Fruit fly (Drosophila melanogaster) ovary, adult (tissue): ENCODE results near the gene CtsF.

Experiments used
- CG17801 ChIP-seq: fragments of 200-800 bp; optimal IDR thresholded peaks from 2 replicates; lab custom pipeline; 2019; ENCODE audit warnings: missing biosample characterization, mild to moderate bottlenecking, missing genetic modification characterization, moderate library complexity; ENCODE audit not compliant: partially characterized antibody

The CtsF gene

DNA sequence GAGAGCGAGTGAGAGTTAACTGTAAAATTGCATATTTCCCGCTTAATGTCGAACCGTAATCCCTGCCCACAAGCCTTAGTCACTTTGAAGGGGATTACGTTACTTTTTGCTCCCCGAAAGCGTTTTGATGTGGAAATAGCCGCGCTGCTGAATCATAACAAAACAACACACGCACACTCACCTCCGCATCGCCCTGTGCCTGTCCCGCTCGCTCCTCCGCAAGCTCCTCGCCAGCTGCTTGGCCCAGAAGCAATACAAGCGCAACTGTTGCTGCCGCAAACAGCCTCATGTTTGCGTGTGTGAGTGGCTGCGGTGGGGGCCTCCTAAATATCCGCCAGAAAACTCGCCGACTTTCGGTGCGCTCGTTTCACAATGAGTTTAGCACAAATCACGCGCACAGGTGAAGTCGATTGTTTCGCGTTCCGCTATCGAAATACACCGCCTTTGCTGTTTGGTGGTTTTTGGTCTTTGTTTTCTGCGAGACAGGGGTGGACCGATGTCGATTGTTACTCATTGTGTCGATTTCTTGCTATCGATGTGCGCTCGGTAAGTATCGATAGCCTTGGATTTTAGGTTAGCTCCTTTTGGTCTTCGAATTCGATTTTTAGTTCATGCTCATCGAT, at the start of gene CtsF:
TSS of gene CtsF (minus strand) at position 503 of the 623 bp plus-strand sequence.
- peak; percentile 77 for TF ChIP-seq CG17801 (GFP tag; lab: Kevin White, UChicago)

dm6 chr3R:5300620-5301019, 49.1 kb upstream of the CtsF start:
- no peak for TF ChIP-seq CG17801 (GFP tag; lab: Kevin White, UChicago)

- TF ChIP-seq CG17801 (GFP tag; lab: Kevin White, UChicago): no peak
These were observed 48.1 kb upstream of the CtsF start, which contains the start of gene Tim17b1 for dm6 chr3R:5299569-5300195. Tim17b1 (plus strand) TSS chr3R:5300145.

dm6 chr3R:5298599-5299307, 47.2 kb upstream of the CtsF start:
- no peak for TF ChIP-seq CG17801 (GFP tag; lab: Kevin White, UChicago)

DNA sequence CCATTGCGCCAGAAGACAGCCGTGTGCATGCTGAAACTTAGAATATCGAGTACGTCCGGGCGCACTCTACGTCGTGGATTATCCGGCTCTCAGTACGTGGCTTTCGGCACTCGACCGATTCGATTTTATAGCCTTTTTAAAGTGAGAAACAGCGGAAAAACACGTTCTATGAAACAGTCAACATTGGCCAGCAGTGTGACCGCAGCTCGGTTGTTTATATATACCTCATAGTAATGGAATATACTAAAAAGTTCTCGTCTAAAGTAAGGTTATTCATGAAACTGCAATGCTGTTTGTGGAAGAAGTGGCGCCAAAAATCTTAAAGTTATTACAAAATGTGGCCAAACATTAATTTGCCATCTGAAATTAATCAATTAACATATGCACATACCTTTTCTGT, 45.8 kb upstream of the CtsF start:
- no peak for TF ChIP-seq CG17801 (GFP tag; lab: Kevin White, UChicago)

dm6 chr3R:5295090-5295489, 43.5 kb upstream of the CtsF start:
- no peak for TF ChIP-seq CG17801 (GFP tag; lab: Kevin White, UChicago)

- no peak for TF ChIP-seq CG17801 (GFP tag; lab: Kevin White, UChicago)
These were observed 39.2 kb upstream of the CtsF start for dm6 chr3R:5290738-5291137.

dm6 chr3R:5287965-5288364, 36.4 kb upstream of the CtsF start:
- TF ChIP-seq CG17801 (GFP tag; lab: Kevin White, UChicago): no peak

DNA sequence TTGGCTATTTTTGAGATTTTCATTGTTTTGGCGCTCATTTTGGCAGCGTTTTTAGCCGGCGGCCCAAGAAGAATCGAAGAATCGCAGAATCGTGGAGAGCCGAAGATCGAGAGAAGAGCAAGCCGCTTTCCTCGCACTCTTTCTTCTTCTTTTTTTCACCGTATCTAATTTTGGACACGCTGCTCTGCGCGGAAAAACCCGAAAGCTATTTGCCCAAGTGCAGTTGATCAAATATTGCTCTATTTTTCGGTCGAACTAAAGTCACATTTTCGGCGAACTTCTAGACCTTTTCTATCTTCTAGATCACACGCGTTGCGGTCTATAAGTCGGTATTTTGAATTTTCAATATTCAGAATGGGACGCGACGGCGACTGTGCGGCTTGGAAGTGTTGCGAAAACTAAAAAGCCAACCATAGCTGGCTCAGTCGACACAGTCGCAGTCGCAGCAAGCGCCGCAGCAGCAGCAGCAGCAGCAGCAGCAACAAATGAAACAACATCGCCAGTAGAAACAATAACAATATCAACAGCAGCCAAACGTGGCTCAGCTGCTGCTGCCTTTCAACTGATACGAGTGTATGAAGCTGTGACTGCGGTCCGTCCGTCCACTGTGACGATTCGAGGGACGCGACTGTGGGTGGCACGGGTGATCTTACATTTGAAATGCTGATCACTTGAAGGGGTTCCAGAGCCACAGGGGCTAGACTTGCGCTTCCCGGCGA, 35.5 kb upstream of the CtsF start:
- no peak for TF ChIP-seq CG17801 (GFP tag; lab: Kevin White, UChicago)

DNA sequence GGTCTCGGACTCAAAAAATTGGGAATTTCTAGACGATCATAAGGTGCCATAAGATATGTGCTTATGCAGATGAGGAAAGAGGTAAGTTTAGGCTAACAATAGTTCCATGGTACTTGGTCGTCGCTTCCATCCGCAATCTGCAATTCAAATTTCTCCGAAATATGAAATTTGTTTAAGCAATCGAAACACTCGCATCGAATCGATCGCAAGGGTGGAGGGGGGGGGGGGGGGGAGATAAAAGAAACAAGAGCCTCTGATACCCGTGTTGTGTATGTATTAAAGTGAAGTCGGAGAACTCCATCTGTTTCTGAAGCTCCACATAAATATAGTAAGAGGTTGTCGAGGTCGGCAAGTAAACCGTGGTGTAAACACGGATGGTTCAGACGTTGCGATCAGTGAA, 34.4 kb upstream of the CtsF start:
- TF ChIP-seq CG17801 (GFP tag; lab: Kevin White, UChicago): no peak

DNA sequence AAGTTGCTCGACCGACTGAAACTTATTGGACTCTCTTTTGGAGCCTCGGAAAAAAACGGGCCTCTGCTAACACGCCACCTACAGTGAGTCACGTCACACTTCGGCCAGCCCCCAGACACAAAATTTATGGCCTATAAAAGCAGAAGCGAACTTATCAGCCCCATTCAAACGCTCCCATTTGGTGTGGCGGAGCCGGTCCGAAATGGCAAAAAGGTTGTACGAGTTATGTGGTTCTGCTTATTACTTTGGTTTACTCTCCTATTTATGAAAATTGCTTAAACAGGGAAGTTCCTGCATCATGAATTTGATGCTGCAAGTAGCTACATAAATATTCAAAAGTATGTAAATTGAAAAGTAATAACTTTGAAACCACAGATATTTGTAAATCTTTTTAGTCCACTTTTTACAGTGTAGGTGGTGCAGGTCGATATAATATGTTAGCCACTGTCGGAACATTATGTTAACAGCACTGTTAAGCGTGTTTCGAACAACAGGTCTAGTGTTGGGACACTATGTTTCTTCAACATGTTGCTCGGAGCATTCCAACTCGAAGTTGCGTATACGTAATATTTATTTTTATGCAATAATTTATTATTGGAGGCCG, 31.9 kb upstream of the CtsF start:
- TF ChIP-seq CG17801 (GFP tag; lab: Kevin White, UChicago): peak; percentile 55

dm6 chr3R:5282755-5283359, 31.3 kb upstream of the CtsF start:
- no peak for TF ChIP-seq CG17801 (GFP tag; lab: Kevin White, UChicago)

- peak; percentile 16 for TF ChIP-seq CG17801 (GFP tag; lab: Kevin White, UChicago)
These were observed 29.5 kb upstream of the CtsF start for dm6 chr3R:5281094-5281493.

DNA sequence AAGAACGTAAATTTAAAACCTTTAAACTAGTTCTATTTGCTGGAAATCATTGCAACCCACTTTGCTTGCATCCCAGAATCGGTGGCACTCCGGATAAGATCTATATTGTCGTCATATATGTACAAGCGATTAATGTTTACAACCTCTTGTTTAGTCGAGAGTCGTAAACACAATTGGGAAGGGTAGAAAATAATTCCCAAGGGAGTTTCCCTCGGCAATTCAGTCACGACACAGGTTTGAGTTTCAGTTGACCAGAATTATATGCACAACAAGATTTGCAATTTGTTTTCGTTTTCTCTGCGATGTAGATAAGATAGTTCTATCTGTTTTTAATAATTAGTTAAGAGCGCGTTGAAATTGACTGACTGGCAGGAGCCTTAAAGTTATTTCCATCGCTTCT, 28.8 kb upstream of the CtsF start:
- no peak for TF ChIP-seq CG17801 (GFP tag; lab: Kevin White, UChicago)
